Fruit fly (Drosophila melanogaster) whole organism, embryonic: ENCODE measurements around the gene Drp1.

ENCODE experiments used
- Aef1 ChIP-seq: fragments of 200-800 bp; sonication (Bioruptor generic); IDR thresholded peaks from 3 replicates; pipeline ENCODE4 v1.3.6; 2022; ENCODE audit warnings: missing biosample characterization, missing genetic modification characterization
- CG10147 ChIP-seq: fragments of 200-800 bp; sonication (Bioruptor generic); optimal IDR thresholded peaks from 2 replicates; lab custom pipeline; 2019; ENCODE audit warnings: missing biosample characterization, mild to moderate bottlenecking, missing genetic modification characterization, moderate library complexity
- CG11398 ChIP-seq: fragments of 200-800 bp; sonication (Bioruptor generic); optimal IDR thresholded peaks from 2 replicates; lab custom pipeline; 2016; ENCODE audit warnings: missing biosample characterization, missing genetic modification characterization
- CG13296 ChIP-seq: fragments of 200-800 bp; sonication (Bioruptor generic); optimal IDR thresholded peaks from 3 replicates; lab custom pipeline; 2018; ENCODE audit warnings: missing biosample characterization, mild to moderate bottlenecking, missing genetic modification characterization
- CG14860 ChIP-seq: fragments of 200-800 bp; sonication (Bioruptor generic); IDR thresholded peaks from 3 replicates; pipeline ENCODE4 v1.3.6; 2022; ENCODE audit warnings: missing biosample characterization, missing genetic modification characterization; ENCODE audit not compliant: partially characterized antibody
- CG15696 ChIP-seq: fragments of 200-800 bp; sonication (Bioruptor generic); optimal IDR thresholded peaks from 2 replicates; lab custom pipeline; 2019; ENCODE audit warnings: missing biosample characterization, mild to moderate bottlenecking, missing genetic modification characterization, moderate library complexity
- CG1602 ChIP-seq: fragments of 200-800 bp; sonication (Bioruptor generic); optimal IDR thresholded peaks from 3 replicates; lab custom pipeline; 2016; ENCODE audit warnings: missing biosample characterization, missing genetic modification characterization
- CG17385 ChIP-seq: fragments of 200-800 bp; sonication (Bioruptor generic); optimal IDR thresholded peaks from 3 replicates; lab custom pipeline; 2018; ENCODE audit warnings: missing biosample characterization, mild to moderate bottlenecking, missing genetic modification characterization
- CG17568 ChIP-seq: fragments of 200-800 bp; sonication (Bioruptor generic); optimal IDR thresholded peaks from 2 replicates; lab custom pipeline; 2018; ENCODE audit warnings: missing biosample characterization, mild to moderate bottlenecking, missing genetic modification characterization, moderate library complexity
- CG18599 ChIP-seq: fragments of 200-800 bp; sonication (Bioruptor generic); optimal IDR thresholded peaks from 3 replicates; lab custom pipeline; 2017; ENCODE audit warnings: missing biosample characterization, missing genetic modification characterization, mild to moderate bottlenecking, moderate library complexity, missing genetic modification reagents
- CG18764 ChIP-seq: fragments of 200-800 bp; sonication (Bioruptor generic); optimal IDR thresholded peaks from 3 replicates; lab custom pipeline; 2016; ENCODE audit warnings: missing biosample characterization, missing genetic modification characterization
- CG3281 ChIP-seq: fragments of 200-800 bp; sonication (Bioruptor generic); optimal IDR thresholded peaks from 3 replicates; lab custom pipeline; 2017; ENCODE audit warnings: missing biosample characterization, mild to moderate bottlenecking, missing genetic modification characterization
- CG3995 ChIP-seq: fragments of 200-800 bp; sonication (Bioruptor generic); optimal IDR thresholded peaks from 3 replicates; lab custom pipeline; 2016; ENCODE audit warnings: missing biosample characterization, missing genetic modification characterization
- CG42726 ChIP-seq: fragments of 200-800 bp; sonication (Bioruptor generic); IDR thresholded peaks from 2 replicates; pipeline ENCODE4 v1.3.6; 2022; ENCODE audit warnings: missing biosample characterization, missing genetic modification characterization; ENCODE audit not compliant: partially characterized antibody
- CG5180 ChIP-seq: fragments of 200-800 bp; sonication (Bioruptor generic); optimal IDR thresholded peaks from 3 replicates; lab custom pipeline; 2017; ENCODE audit warnings: missing biosample characterization, missing genetic modification characterization, mild to moderate bottlenecking, moderate library complexity, missing genetic modification reagents
- CG6175 ChIP-seq: fragments of 200-800 bp; sonication (Bioruptor generic); IDR thresholded peaks from 3 replicates; pipeline ENCODE4 v1.3.6; 2022; ENCODE audit warnings: missing biosample characterization, missing genetic modification characterization
- CG7786 ChIP-seq: fragments of 200-800 bp; sonication (Bioruptor generic); optimal IDR thresholded peaks from 2 replicates; lab custom pipeline; 2016; ENCODE audit warnings: missing biosample characterization, missing genetic modification characterization
- CG7839 ChIP-seq: fragments of 200-800 bp; sonication (Bioruptor generic); optimal IDR thresholded peaks from 3 replicates; lab custom pipeline; 2018; ENCODE audit warnings: missing biosample characterization, mild to moderate bottlenecking, missing genetic modification characterization, moderate library complexity
- CG7928 ChIP-seq: fragments of 200-800 bp; sonication (Bioruptor generic); optimal IDR thresholded peaks from 2 replicates; lab custom pipeline; 2017; ENCODE audit warnings: missing biosample characterization, mild to moderate bottlenecking, missing genetic modification characterization
- CG9817 ChIP-seq: fragments of 200-800 bp; sonication (Bioruptor generic); optimal IDR thresholded peaks from 2 replicates; lab custom pipeline; 2018; ENCODE audit warnings: missing biosample characterization, mild to moderate bottlenecking, missing genetic modification characterization, moderate library complexity
- CrebB ChIP-seq: fragments of 200-800 bp; sonication (Bioruptor generic); optimal IDR thresholded peaks from 3 replicates; lab custom pipeline; 2018; ENCODE audit warnings: missing biosample characterization, mild to moderate bottlenecking, missing genetic modification characterization
- Dp ChIP-seq: fragments of 200-800 bp; sonication (Bioruptor generic); optimal IDR thresholded peaks from 2 replicates; lab custom pipeline; 2018; ENCODE audit warnings: missing biosample characterization, mild to moderate bottlenecking, missing genetic modification characterization, moderate library complexity
- Eip74EF ChIP-seq, 2 experiments: fragments of 200-800 bp in 1 of 2; fragments of >200 bp in 1 of 2; sonication (Bioruptor generic) in 1 of 2; optimal IDR thresholded peaks; 2 replicates each; lab custom pipeline; 2017 to 2019; ENCODE audit warnings: missing biosample characterization in 2 of 2, missing genetic modification characterization in 2 of 2, mild to moderate bottlenecking in 1 of 2, moderate library complexity in 1 of 2
- Gsc ChIP-seq: fragments of 200-800 bp; sonication (Bioruptor generic); IDR thresholded peaks from 2 replicates; pipeline ENCODE4 v1.3.6; 2022; ENCODE audit warnings: missing biosample characterization, missing genetic modification characterization
- HLH54F ChIP-seq: fragments of 200-800 bp; sonication (Bioruptor generic); optimal IDR thresholded peaks from 3 replicates; lab custom pipeline; 2016; ENCODE audit warnings: missing biosample characterization, missing genetic modification characterization
- Hmr ChIP-seq: fragments of 200-800 bp; sonication (Bioruptor generic); optimal IDR thresholded peaks from 3 replicates; lab custom pipeline; 2017; ENCODE audit warnings: mild to moderate bottlenecking, missing biosample characterization, missing genetic modification reagents, missing genetic modification characterization
- Hr51 ChIP-seq, 2 experiments: fragments of 200-800 bp; sonication (Bioruptor generic); optimal IDR thresholded peaks; 2 replicates in 1 of 2; 3 replicates in 1 of 2; lab custom pipeline; 2016 to 2018; ENCODE audit warnings: missing biosample characterization in 2 of 2, missing genetic modification characterization in 2 of 2, mild to moderate bottlenecking in 1 of 2, moderate library complexity in 1 of 2
- MBD-R2 ChIP-seq: fragments of 200-800 bp; sonication (Bioruptor generic); IDR thresholded peaks from 2 replicates; pipeline ENCODE4 v1.3.6; 2022; ENCODE audit warnings: missing biosample characterization, missing genetic modification characterization
- Mrtf ChIP-seq: fragments of 200-800 bp; sonication (Bioruptor generic); IDR thresholded peaks from 3 replicates; pipeline ENCODE4 v1.3.6; 2022; ENCODE audit warnings: missing biosample characterization, missing genetic modification characterization
- PHDP ChIP-seq: fragments of 200-800 bp; sonication (Bioruptor generic); optimal IDR thresholded peaks from 3 replicates; lab custom pipeline; 2018; ENCODE audit warnings: missing biosample characterization, mild to moderate bottlenecking, missing genetic modification characterization, moderate library complexity
- Sox102F ChIP-seq: fragments of 200-800 bp; sonication (Bioruptor generic); optimal IDR thresholded peaks from 2 replicates; lab custom pipeline; 2018; ENCODE audit warnings: missing biosample characterization, mild to moderate bottlenecking, missing genetic modification characterization, moderate library complexity
- ab ChIP-seq: fragments of 200-800 bp; sonication (Bioruptor generic); optimal IDR thresholded peaks from 2 replicates; lab custom pipeline; 2016; ENCODE audit warnings: missing biosample characterization, missing genetic modification characterization
- ap ChIP-seq: fragments of 200-800 bp; sonication (Bioruptor generic); IDR thresholded peaks from 2 replicates; pipeline ENCODE4 v1.3.6; 2022; ENCODE audit warnings: missing biosample characterization, missing genetic modification characterization
- az2 ChIP-seq: fragments of 200-800 bp; sonication (Bioruptor generic); optimal IDR thresholded peaks from 3 replicates; lab custom pipeline; 2016; ENCODE audit warnings: missing biosample characterization, missing genetic modification characterization
- bcd ChIP-seq: fragments of 200-800 bp; sonication (Bioruptor generic); optimal IDR thresholded peaks from 2 replicates; lab custom pipeline; 2017; ENCODE audit warnings: missing biosample characterization, mild to moderate bottlenecking, missing genetic modification characterization
- br ChIP-seq: fragments of >200 bp; optimal IDR thresholded peaks from 2 replicates; lab custom pipeline; 2017
- chif ChIP-seq, 2 experiments: fragments of 200-800 bp; sonication (Bioruptor generic); optimal IDR thresholded peaks; 3 replicates each; lab custom pipeline; 2016; ENCODE audit warnings: missing biosample characterization in 2 of 2, missing genetic modification characterization in 2 of 2
- ems ChIP-seq: fragments of 200-800 bp; sonication (Bioruptor generic); optimal IDR thresholded peaks from 3 replicates; lab custom pipeline; 2016; ENCODE audit warnings: missing biosample characterization, missing genetic modification characterization
- ewg ChIP-seq: fragments of 200-800 bp; sonication (Bioruptor generic); optimal IDR thresholded peaks from 3 replicates; lab custom pipeline; 2017; ENCODE audit warnings: mild to moderate bottlenecking, missing biosample characterization, missing genetic modification reagents, missing genetic modification characterization
- gsb-n ChIP-seq: fragments of 200-800 bp; sonication (Bioruptor generic); optimal IDR thresholded peaks from 3 replicates; lab custom pipeline; 2018; ENCODE audit warnings: missing biosample characterization, mild to moderate bottlenecking, missing genetic modification characterization
- jigr1 ChIP-seq: fragments of 200-800 bp; sonication (Bioruptor generic); IDR thresholded peaks from 3 replicates; pipeline ENCODE4 v1.3.6; 2022; ENCODE audit warnings: missing biosample characterization, missing genetic modification characterization
- kah ChIP-seq: fragments of 200-800 bp; sonication (Bioruptor generic); optimal IDR thresholded peaks from 2 replicates; lab custom pipeline; 2018; ENCODE audit warnings: missing biosample characterization, mild to moderate bottlenecking, missing genetic modification characterization
- pita ChIP-seq: fragments of 200-800 bp; sonication (Bioruptor generic); optimal IDR thresholded peaks from 2 replicates; lab custom pipeline; 2017; ENCODE audit warnings: missing biosample characterization, mild to moderate bottlenecking, missing genetic modification characterization
- pnt ChIP-seq: fragments of 200-800 bp; sonication (Bioruptor generic); optimal IDR thresholded peaks from 3 replicates; lab custom pipeline; 2016; ENCODE audit warnings: missing biosample characterization, missing genetic modification characterization
- repo ChIP-seq: fragments of 200-800 bp; sonication (Bioruptor generic); optimal IDR thresholded peaks from 2 replicates; lab custom pipeline; 2016; ENCODE audit warnings: missing biosample characterization, missing genetic modification characterization
- toy ChIP-seq: fragments of 200-800 bp; sonication (Bioruptor generic); IDR thresholded peaks from 2 replicates; pipeline ENCODE4 v1.3.6; 2022; ENCODE audit warnings: missing biosample characterization, missing genetic modification characterization
- ttk ChIP-seq: fragments of 200-800 bp; sonication (Bioruptor generic); IDR thresholded peaks from 2 replicates; pipeline ENCODE4 v2.1.2; 2022; ENCODE audit warnings: missing biosample characterization, missing genetic modification characterization
- zen ChIP-seq: fragments of 200-800 bp; sonication (Bioruptor generic); optimal IDR thresholded peaks from 3 replicates; lab custom pipeline; 2018; ENCODE audit warnings: missing biosample characterization, mild to moderate bottlenecking, missing genetic modification characterization, moderate library complexity

The Drp1 gene

dm6 chr2L:2542491-2542890 lies 42.7 kb downstream of the Drp1 start (continued):
- TF ChIP-seq CG5180 (GFP tag; lab: Kevin White, UChicago): no peak
- no peak for TF ChIP-seq az2 (GFP tag; lab: Kevin White, UChicago)
- TF ChIP-seq ap: no peak
- TF ChIP-seq ems (GFP tag; lab: Kevin White, UChicago): no peak
- no peak for TF ChIP-seq CG14860 (GFP tag; lab: Robert Waterston, UW)
- TF ChIP-seq Aef1 (GFP tag; lab: Robert Waterston, UW): no peak
- peak; percentile 34 for TF ChIP-seq CG7839
- no peak for TF ChIP-seq MBD-R2 (GFP tag; lab: Robert Waterston, UW)
- TF ChIP-seq CG18599: peak; percentile 51
- TF ChIP-seq zen: no peak
- no peak for TF ChIP-seq CG3995 (GFP tag; lab: Kevin White, UChicago)
- no peak for TF ChIP-seq repo (GFP tag; lab: Kevin White, UChicago)
- peak; percentile 18 for TF ChIP-seq PHDP (tag; lab: Kevin White, UChicago)
- TF ChIP-seq CG6175: no peak
- no peak for TF ChIP-seq ttk (GFP tag; lab: Robert Waterston, UW)
- no peak for TF ChIP-seq Mrtf
- TF ChIP-seq CG18764 (GFP tag; lab: Kevin White, UChicago): no peak
- no peak for TF ChIP-seq chif (GFP tag; optimal IDR thresholded peaks at IDR 0.05; lab: Kevin White, UChicago)
- no peak for TF ChIP-seq Dp (GFP tag; lab: Kevin White, UChicago)
- no peak for TF ChIP-seq CG1602
- TF ChIP-seq pita (GFP tag; lab: Kevin White, UChicago): no peak
- TF ChIP-seq CG17568 (GFP tag; lab: Kevin White, UChicago): no peak
- no peak for TF ChIP-seq HLH54F
- TF ChIP-seq CrebB: no peak
- no peak for TF ChIP-seq ab (GFP tag; lab: Kevin White, UChicago)
- TF ChIP-seq CG15696: no peak
- no peak for TF ChIP-seq CG7786 (GFP tag; lab: Kevin White, UChicago)
- no peak for TF ChIP-seq pnt (GFP tag; lab: Kevin White, UChicago)
- TF ChIP-seq Hr51 (GFP tag; optimal IDR thresholded peaks at IDR 0.05; lab: Kevin White, UChicago): peak in 1 of 2 experiments; percentile 31
- no peak for TF ChIP-seq bcd (GFP tag; lab: Kevin White, UChicago)
- TF ChIP-seq CG9817 (tag; lab: Kevin White, UChicago): no peak
- peak; percentile 24 for TF ChIP-seq Sox102F (GFP tag; lab: Kevin White, UChicago)
- TF ChIP-seq CG11398 (GFP tag; lab: Kevin White, UChicago): no peak
- TF ChIP-seq CG3281 (GFP tag; lab: Kevin White, UChicago): peak; percentile 19
- TF ChIP-seq Eip74EF (GFP tag; optimal IDR thresholded peaks at IDR 0.05; lab: Kevin White, UChicago): no peak
- no peak for TF ChIP-seq CG7928 (GFP tag; lab: Kevin White, UChicago)
- TF ChIP-seq Hmr: peak; percentile 40
- peak; percentile 7 for TF ChIP-seq CG10147 (GFP tag; lab: Kevin White, UChicago)
- no peak for TF ChIP-seq Gsc (GFP tag; lab: Robert Waterston, UW)
- TF ChIP-seq br (lab: Kevin White, UChicago): no peak
- TF ChIP-seq gsb-n (tag; lab: Kevin White, UChicago): no peak
- no peak for TF ChIP-seq ewg (GFP tag; lab: Kevin White, UChicago)
- TF ChIP-seq CG42726: no peak
- peak; percentile 19 for TF ChIP-seq CG13296 (GFP tag; lab: Kevin White, UChicago)
- TF ChIP-seq jigr1: no peak
- TF ChIP-seq CG17385 (GFP tag; lab: Kevin White, UChicago): no peak
- TF ChIP-seq toy (GFP tag; lab: Robert Waterston, UW): no peak
- TF ChIP-seq kah (GFP tag; lab: Kevin White, UChicago): no peak
- TF ChIP-seq, all 482 proteins: peak for 38
